Worm (Caenorhabditis elegans) whole organism, L1 larva: ENCODE measurements around the gene mrpl-16.

Experiments used
- C16A3.4 ChIP-seq: fragments of 150-350 bp; optimal IDR thresholded peaks from 2 replicates; lab custom pipeline; 2014; ENCODE audit warnings: missing biosample characterization, missing genetic modification characterization
- F16B12.6 ChIP-seq: fragments of 150-350 bp; optimal IDR thresholded peaks from 2 replicates; lab custom pipeline; 2014; ENCODE audit warnings: missing biosample characterization, missing genetic modification characterization
- aha-1 ChIP-seq: fragments of 150-350 bp; optimal IDR thresholded peaks from 2 replicates; lab custom pipeline; 2014; ENCODE audit warnings: missing biosample characterization, missing genetic modification characterization
- aly-2 ChIP-seq: fragments of 150-350 bp; optimal IDR thresholded peaks from 2 replicates; lab custom pipeline; 2014; ENCODE audit warnings: missing biosample characterization, missing genetic modification characterization
- ama-1 ChIP-seq: fragments of 150-350 bp; optimal IDR thresholded peaks from 2 replicates; lab custom pipeline; 2014
- ceh-63 ChIP-seq: fragments of 200-800 bp; sonication (Bioruptor generic); optimal IDR thresholded peaks from 2 replicates; lab custom pipeline; 2018; ENCODE audit warnings: mild to moderate bottlenecking, missing genetic modification characterization, missing compliant biosample characterization
- ceh-82 ChIP-seq, 3 experiments: fragments of 150-350 bp in 1 of 3; sonication (generic microtip) in 2 of 3; optimal IDR thresholded peaks; 2 replicates each; lab custom pipeline; 2014 to 2017; ENCODE audit warnings: missing biosample characterization in 3 of 3, missing genetic modification characterization in 3 of 3
- ceh-88 ChIP-seq: fragments of 200-800 bp; sonication (Bioruptor generic); IDR thresholded peaks from 2 replicates; pipeline ENCODE4 v1.3.6; 2022; ENCODE audit warnings: missing genetic modification characterization, missing compliant biosample characterization
- ceh-90 ChIP-seq: sonication (generic microtip); optimal IDR thresholded peaks from 2 replicates; lab custom pipeline; 2016; ENCODE audit warnings: missing genetic modification characterization, missing compliant biosample characterization
- ces-1 ChIP-seq: fragments of 150-350 bp; optimal IDR thresholded peaks from 2 replicates; lab custom pipeline; 2014; ENCODE audit warnings: missing biosample characterization, missing genetic modification reagents, missing genetic modification characterization
- dpl-1 ChIP-seq, 3 experiments: fragments of 150-350 bp in 2 of 3; sonication (generic microtip) in 1 of 3; optimal IDR thresholded peaks; 2 replicates each; lab custom pipeline; 2014 to 2017; ENCODE audit warnings: missing biosample characterization in 3 of 3, missing genetic modification characterization in 3 of 3, missing genetic modification reagents in 3 of 3
- dsc-1 ChIP-seq: sonication (generic microtip); optimal IDR thresholded peaks from 2 replicates; lab custom pipeline; 2016; ENCODE audit warnings: mild to moderate bottlenecking, missing genetic modification characterization, missing compliant biosample characterization
- efl-3 ChIP-seq: fragments of 200-800 bp; sonication (Bioruptor generic); optimal IDR thresholded peaks from 2 replicates; lab custom pipeline; 2018; ENCODE audit warnings: mild to moderate bottlenecking, missing genetic modification characterization, missing compliant biosample characterization
- egl-27 ChIP-seq, 2 experiments: fragments of 150-350 bp in 1 of 2; sonication (generic microtip); optimal IDR thresholded peaks; 3 replicates each; lab custom pipeline; 2017 to 2018; ENCODE audit warnings: missing biosample characterization in 2 of 2, missing genetic modification characterization in 2 of 2, missing genetic modification reagents in 2 of 2
- elt-3 ChIP-seq, 6 experiments: fragments of 150-350 bp in 1 of 6; sonication (generic microtip); optimal IDR thresholded peaks; 2 replicates each; lab custom pipeline; 2017 to 2018; ENCODE audit warnings: missing biosample characterization in 6 of 6, missing genetic modification characterization in 6 of 6, inconsistent platforms in 1 of 6
- ets-5 ChIP-seq: fragments of 200-800 bp; sonication (Bioruptor generic); IDR thresholded peaks from 2 replicates; pipeline ENCODE4 v1.3.6; 2022; ENCODE audit warnings: missing genetic modification characterization, missing compliant biosample characterization
- fkh-4 ChIP-seq: sonication (generic microtip); optimal IDR thresholded peaks from 2 replicates; lab custom pipeline; 2016; ENCODE audit warnings: missing compliant biosample characterization, missing genetic modification characterization, borderline replicate concordance
- fkh-8 ChIP-seq: sonication (generic microtip); optimal IDR thresholded peaks from 2 replicates; lab custom pipeline; 2016; ENCODE audit warnings: mild to moderate bottlenecking, missing genetic modification characterization, missing compliant biosample characterization
- fos-1 ChIP-seq: fragments of 150-350 bp; optimal IDR thresholded peaks from 2 replicates; lab custom pipeline; 2014; ENCODE audit warnings: missing biosample characterization, missing genetic modification characterization
- grh-1 ChIP-seq: fragments of 200-800 bp; sonication (Bioruptor generic); IDR thresholded peaks from 2 replicates; pipeline ENCODE4 v1.3.6; 2022; ENCODE audit warnings: missing genetic modification reagents, missing genetic modification characterization, missing compliant biosample characterization
- hlh-4 ChIP-seq: sonication (generic microtip); optimal IDR thresholded peaks from 2 replicates; lab custom pipeline; 2016; ENCODE audit warnings: mild to moderate bottlenecking, missing genetic modification characterization, missing compliant biosample characterization
- irx-1 ChIP-seq: sonication (generic microtip); optimal IDR thresholded peaks from 2 replicates; lab custom pipeline; 2016; ENCODE audit warnings: missing genetic modification characterization, missing compliant biosample characterization
- isw-1 ChIP-seq: fragments of 200-800 bp; sonication (Bioruptor generic); IDR thresholded peaks from 2 replicates; pipeline ENCODE4 v1.3.6; 2022; ENCODE audit warnings: missing genetic modification characterization, missing compliant biosample characterization
- jun-1 ChIP-seq: fragments of 150-350 bp; optimal IDR thresholded peaks from 2 replicates; lab custom pipeline; 2014; ENCODE audit warnings: missing biosample characterization, missing genetic modification reagents, missing genetic modification characterization
- lin-14 ChIP-seq: fragments of 200-800 bp; sonication (Bioruptor generic); optimal IDR thresholded peaks from 2 replicates; lab custom pipeline; 2018; ENCODE audit warnings: mild to moderate bottlenecking, missing genetic modification characterization, moderate library complexity, missing compliant biosample characterization
- lin-39 ChIP-seq: fragments of 150-350 bp; optimal IDR thresholded peaks from 2 replicates; lab custom pipeline; 2014; ENCODE audit warnings: missing biosample characterization, missing genetic modification reagents, missing genetic modification characterization
- lir-3 ChIP-seq: sonication (generic microtip); optimal IDR thresholded peaks from 2 replicates; lab custom pipeline; 2016; ENCODE audit warnings: mild to moderate bottlenecking, missing genetic modification characterization, moderate library complexity, missing compliant biosample characterization; ENCODE audit not compliant: poor library complexity
- mdl-1 ChIP-seq, 2 experiments: fragments of 150-350 bp; optimal IDR thresholded peaks; 2 replicates each; lab custom pipeline; 2014 to 2017; ENCODE audit warnings: missing biosample characterization in 2 of 2, missing genetic modification characterization in 2 of 2, inconsistent platforms in 1 of 2
- mep-1 ChIP-seq: fragments of 150-350 bp; optimal IDR thresholded peaks from 2 replicates; lab custom pipeline; 2014; ENCODE audit warnings: missing biosample characterization, missing genetic modification characterization
- nhr-11 ChIP-seq: fragments of 150-350 bp; optimal IDR thresholded peaks from 2 replicates; lab custom pipeline; 2014; ENCODE audit warnings: missing biosample characterization, missing genetic modification characterization
- nhr-19 ChIP-seq: fragments of 200-800 bp; sonication (Bioruptor generic); conservative IDR thresholded peaks from 2 replicates; pipeline ENCODE4 v1.3.6; 2022; ENCODE audit warnings: missing genetic modification characterization, missing compliant biosample characterization
- nhr-237 ChIP-seq: fragments of 150-350 bp; optimal IDR thresholded peaks from 2 replicates; lab custom pipeline; 2014; ENCODE audit warnings: missing biosample characterization, missing genetic modification characterization
- nhr-28 ChIP-seq: fragments of 150-350 bp; optimal IDR thresholded peaks from 2 replicates; lab custom pipeline; 2014; ENCODE audit warnings: missing biosample characterization, missing genetic modification characterization
- nhr-47 ChIP-seq: sonication (generic microtip); optimal IDR thresholded peaks from 2 replicates; lab custom pipeline; 2016; ENCODE audit warnings: mild to moderate bottlenecking, missing genetic modification characterization, moderate library complexity, missing compliant biosample characterization
- nhr-71 ChIP-seq: sonication (generic microtip); optimal IDR thresholded peaks from 2 replicates; lab custom pipeline; 2016; ENCODE audit warnings: mild to moderate bottlenecking, missing genetic modification characterization, moderate library complexity, missing compliant biosample characterization
- nhr-76 ChIP-seq: sonication (generic microtip); optimal IDR thresholded peaks from 2 replicates; lab custom pipeline; 2017; ENCODE audit warnings: missing biosample characterization, missing genetic modification characterization
- nhr-77 ChIP-seq: fragments of 150-350 bp; optimal IDR thresholded peaks from 2 replicates; lab custom pipeline; 2014; ENCODE audit warnings: missing biosample characterization, missing genetic modification characterization
- nhr-84 ChIP-seq: sonication (generic microtip); optimal IDR thresholded peaks from 2 replicates; lab custom pipeline; 2017; ENCODE audit warnings: missing biosample characterization, missing genetic modification characterization
- nhr-85 ChIP-seq: sonication (generic microtip); peaks from one replicate; lab custom pipeline; 2016; ENCODE audit warnings: missing genetic modification characterization, inconsistent platforms, missing compliant biosample characterization
- nhr-90 ChIP-seq: sonication (generic microtip); optimal IDR thresholded peaks from 2 replicates; lab custom pipeline; 2016; ENCODE audit warnings: mild to moderate bottlenecking, missing genetic modification characterization, missing compliant biosample characterization; ENCODE audit not compliant: poor library complexity
- pax-3 ChIP-seq: fragments of 200-800 bp; sonication (Bioruptor generic); optimal IDR thresholded peaks from 2 replicates; lab custom pipeline; 2018; ENCODE audit warnings: mild to moderate bottlenecking, missing genetic modification characterization, moderate library complexity, missing compliant biosample characterization
- rnt-1 ChIP-seq: sonication (generic microtip); optimal IDR thresholded peaks from 2 replicates; lab custom pipeline; 2016; ENCODE audit warnings: mild to moderate bottlenecking, missing genetic modification characterization, moderate library complexity, missing compliant biosample characterization
- skn-1 ChIP-seq: fragments of 150-350 bp; optimal IDR thresholded peaks from 2 replicates; lab custom pipeline; 2014; ENCODE audit warnings: missing biosample characterization, missing genetic modification characterization
- snpc-4 ChIP-seq: fragments of 150-350 bp; optimal IDR thresholded peaks from 2 replicates; lab custom pipeline; 2014; ENCODE audit warnings: missing biosample characterization, missing genetic modification characterization
- snu-23 ChIP-seq: sonication (generic microtip); optimal IDR thresholded peaks from 2 replicates; lab custom pipeline; 2016; ENCODE audit warnings: missing genetic modification characterization, missing compliant biosample characterization
- sox-4 ChIP-seq: sonication (generic microtip); optimal IDR thresholded peaks from 2 replicates; lab custom pipeline; 2016; ENCODE audit warnings: missing genetic modification characterization, missing compliant biosample characterization
- sptf-1 ChIP-seq: fragments of 150-350 bp; optimal IDR thresholded peaks from 2 replicates; lab custom pipeline; 2014; ENCODE audit warnings: missing biosample characterization, missing genetic modification characterization
- sup-37 ChIP-seq: fragments of 200-800 bp; sonication (Bioruptor generic); optimal IDR thresholded peaks from 2 replicates; lab custom pipeline; 2018; ENCODE audit warnings: mild to moderate bottlenecking, missing genetic modification characterization, missing compliant biosample characterization
- tlp-1 ChIP-seq: fragments of 150-350 bp; optimal IDR thresholded peaks from 2 replicates; lab custom pipeline; 2014; ENCODE audit warnings: missing biosample characterization, missing genetic modification characterization
- unc-62 ChIP-seq: fragments of 150-350 bp; optimal IDR thresholded peaks from 2 replicates; lab custom pipeline; 2014; ENCODE audit warnings: missing biosample characterization, missing genetic modification reagents, missing genetic modification characterization
- xbp-1 ChIP-seq: sonication (generic microtip); optimal IDR thresholded peaks from 2 replicates; lab custom pipeline; 2016; ENCODE audit warnings: missing genetic modification characterization, missing compliant biosample characterization
- zag-1 ChIP-seq: fragments of 150-350 bp; optimal IDR thresholded peaks from 2 replicates; lab custom pipeline; 2014; ENCODE audit warnings: missing biosample characterization, missing genetic modification characterization
- ztf-11 ChIP-seq, 2 experiments: sonication (generic microtip); optimal IDR thresholded peaks; 2 replicates each; lab custom pipeline; 2016 to 2017; ENCODE audit warnings: missing genetic modification characterization in 2 of 2, missing biosample characterization in 1 of 2, missing compliant biosample characterization in 1 of 2

The mrpl-16 gene

DNA sequence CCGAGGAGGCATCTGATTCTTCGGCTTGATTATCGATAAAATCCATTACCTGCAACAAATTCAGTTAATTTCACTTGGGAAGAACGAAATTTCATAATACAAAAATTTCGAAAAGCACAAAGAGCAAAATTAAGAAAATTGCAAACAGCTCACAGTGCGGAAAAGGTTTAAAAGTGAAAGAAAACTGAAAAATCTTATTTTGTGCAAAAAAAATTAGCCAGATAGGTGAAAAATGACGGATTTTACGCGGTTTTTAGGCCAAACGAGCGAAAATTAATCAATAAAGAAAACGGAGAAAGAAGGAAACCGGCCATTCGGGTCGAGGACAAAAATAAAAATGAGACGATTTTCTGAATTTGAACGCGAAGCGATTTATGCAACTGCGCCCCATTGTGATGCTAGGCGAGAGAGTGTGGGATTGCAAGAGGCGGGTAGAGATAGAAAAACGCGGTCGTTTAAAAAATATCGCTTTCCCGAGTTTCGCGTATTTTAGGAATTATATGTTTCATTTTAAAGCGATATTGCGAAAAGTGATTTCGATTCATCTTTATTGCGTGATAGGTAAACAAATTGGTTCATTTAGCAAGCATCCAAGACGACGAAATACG is 16.5 kb downstream of the mrpl-16 start, which contains the start of gene emb-5 (continued):
- TF ChIP-seq jun-1 (tag; lab: Kevin White, UChicago) (peak; percentile 59), ceh-90 (tag; lab: Kevin White, UChicago) (no peak), aha-1 (tag; lab: Kevin White, UChicago) (no peak), ztf-11 (tag; optimal IDR thresholded peaks at IDR 0.05; lab: Kevin White, UChicago) (no peak), unc-62 (GFP tag; lab: Kevin White, UChicago) (no peak), ama-1 (no peak), zag-1 (tag; lab: Kevin White, UChicago) (no peak), efl-3 (GFP tag; lab: Kevin White, UChicago) (no peak), nhr-76 (tag; lab: Kevin White, UChicago) (no peak), lir-3 (tag; lab: Kevin White, UChicago) (peak; percentile 0), sox-4 (tag; lab: Kevin White, UChicago) (no peak), nhr-85 (tag; lab: Kevin White, UChicago) (peak; percentile 80), nhr-19 (GFP tag; lab: Robert Waterston, UW) (peak; percentile 76), fos-1 (tag; lab: Kevin White, UChicago) (peak; percentile 39), snpc-4 (tag; lab: Kevin White, UChicago) (no peak), xbp-1 (tag; lab: Kevin White, UChicago) (peak; percentile 72), ceh-63 (GFP tag; lab: Kevin White, UChicago) (no peak), nhr-71 (tag; lab: Kevin White, UChicago) (peak; percentile 79), fkh-4 (tag; lab: Kevin White, UChicago) (no peak), lin-14 (GFP tag; lab: Kevin White, UChicago) (no peak), nhr-77 (tag; lab: Kevin White, UChicago) (peak; percentile 28), pax-3 (tag; lab: Kevin White, UChicago) (peak; percentile 28), nhr-90 (tag; lab: Kevin White, UChicago) (peak; percentile 54), ces-1 (GFP tag; lab: Kevin White, UChicago) (no peak), fkh-8 (tag; lab: Kevin White, UChicago) (peak; percentile 62), ceh-82 (tag; optimal IDR thresholded peaks at IDR 0.05; lab: Kevin White, UChicago) (peak; percentile 30 to 85 (median 74)), hlh-4 (tag; lab: Kevin White, UChicago) (no peak), dpl-1 (GFP tag; optimal IDR thresholded peaks at IDR 0.05; lab: Kevin White, UChicago) (peak; percentile 95 to 97 (median 96)), nhr-28 (tag; lab: Kevin White, UChicago) (no peak), F16B12.6 (tag; lab: Kevin White, UChicago) (peak; percentile 58), C16A3.4 (tag; lab: Kevin White, UChicago) (peak; percentile 81), nhr-84 (tag; lab: Kevin White, UChicago) (no peak), mdl-1 (tag; optimal IDR thresholded peaks at IDR 0.05; lab: Kevin White, UChicago) (peak in 1 of 2 experiments; percentile 36), sup-37 (GFP tag; lab: Kevin White, UChicago) (peak; percentile 36), nhr-47 (tag; lab: Kevin White, UChicago) (peak; percentile 77), ceh-88 (GFP tag; lab: Robert Waterston, UW) (no peak), sptf-1 (tag; lab: Kevin White, UChicago) (no peak), ets-5 (no peak), egl-27 (tag; optimal IDR thresholded peaks at IDR 0.05; lab: Kevin White, UChicago) (no peak), aly-2 (tag; lab: Kevin White, UChicago) (peak; percentile 7), isw-1 (peak; percentile 75), irx-1 (tag; lab: Kevin White, UChicago) (peak; percentile 44), lin-39 (tag; lab: Kevin White, UChicago) (peak; percentile 59), grh-1 (peak; percentile 58; the same call in 1 of the 2 replicates), snu-23 (GFP tag; lab: Kevin White, UChicago) (peak; percentile 77), dsc-1 (tag; lab: Kevin White, UChicago) (no peak), mep-1 (tag; lab: Kevin White, UChicago) (no peak), elt-3 (tag; optimal IDR thresholded peaks at IDR 0.05; lab: Kevin White, UChicago) (peak in 1 of 6 experiments; percentile 38), tlp-1 (no peak), skn-1 (tag; lab: Kevin White, UChicago) (peak; percentile 71), rnt-1 (tag; lab: Kevin White, UChicago) (peak; percentile 86), nhr-237 (tag; lab: Kevin White, UChicago) (no peak), nhr-11 (tag; lab: Kevin White, UChicago) (no peak)
